Fruit fly (Drosophila melanogaster) whole organism, prepupa: ENCODE data around the gene CG15820.
A peak's percentile ranks its signal among the peaks of the same experiment; 100 is the strongest.

Experiments
- CG10631 ChIP-seq: fragments of 200-800 bp; sonication (Bioruptor generic); optimal IDR thresholded peaks from 2 replicates; lab custom pipeline; 2016; ENCODE audit warnings: missing biosample characterization, missing genetic modification characterization
- CG11294 ChIP-seq: fragments of 200-800 bp; sonication (Bioruptor generic); IDR thresholded peaks from 2 replicates; pipeline ENCODE4 v1.3.6; 2022; ENCODE audit warnings: missing biosample characterization, missing genetic modification characterization
- CG11762 ChIP-seq: fragments of 200-800 bp; sonication (Bioruptor generic); optimal IDR thresholded peaks from 3 replicates; lab custom pipeline; 2016; ENCODE audit warnings: missing biosample characterization, missing genetic modification characterization; ENCODE audit not compliant: insufficient read depth
- CG15336 ChIP-seq: fragments of 200-800 bp; sonication (Bioruptor generic); IDR thresholded peaks from 2 replicates; pipeline ENCODE4 v1.3.6; 2022; ENCODE audit warnings: missing biosample characterization, missing genetic modification characterization
- CG16779 ChIP-seq: fragments of 200-800 bp; sonication (Bioruptor generic); optimal IDR thresholded peaks from 3 replicates; lab custom pipeline; 2017; ENCODE audit warnings: missing biosample characterization, mild to moderate bottlenecking, missing genetic modification characterization
- CG3032 ChIP-seq: fragments of 200-800 bp; optimal IDR thresholded peaks from 2 replicates; lab custom pipeline; 2019; ENCODE audit warnings: missing biosample characterization, mild to moderate bottlenecking, missing genetic modification characterization, moderate library complexity
- CG31627 ChIP-seq: fragments of 200-800 bp; sonication (Bioruptor generic); optimal IDR thresholded peaks from 3 replicates; lab custom pipeline; 2016; ENCODE audit warnings: missing biosample characterization, missing genetic modification characterization
- CG32006 ChIP-seq: fragments of 200-800 bp; sonication (Bioruptor generic); optimal IDR thresholded peaks from 3 replicates; lab custom pipeline; 2017; ENCODE audit warnings: missing biosample characterization, mild to moderate bottlenecking, missing genetic modification characterization
- CG34406 ChIP-seq: fragments of 200-800 bp; sonication (Bioruptor generic); optimal IDR thresholded peaks from 3 replicates; lab custom pipeline; 2016; ENCODE audit warnings: missing biosample characterization, missing genetic modification characterization
- CG3919 ChIP-seq: fragments of 200-800 bp; sonication (Bioruptor generic); optimal IDR thresholded peaks from 3 replicates; lab custom pipeline; 2016; ENCODE audit warnings: missing biosample characterization, missing genetic modification characterization
- CG4318 ChIP-seq: fragments of 200-800 bp; sonication (Bioruptor generic); optimal IDR thresholded peaks from 3 replicates; lab custom pipeline; 2017; ENCODE audit warnings: missing biosample characterization, mild to moderate bottlenecking, missing genetic modification characterization
- CG6163 ChIP-seq: fragments of 200-800 bp; sonication (Bioruptor generic); IDR thresholded peaks from 3 replicates; pipeline ENCODE4 v1.3.6; 2022; ENCODE audit warnings: missing biosample characterization, missing genetic modification characterization
- CG6276 ChIP-seq: fragments of 200-800 bp; sonication (Bioruptor generic); optimal IDR thresholded peaks from 2 replicates; lab custom pipeline; 2017; ENCODE audit warnings: missing biosample characterization, mild to moderate bottlenecking, missing genetic modification characterization
- CG6792 ChIP-seq: fragments of 200-800 bp; sonication (Bioruptor generic); optimal IDR thresholded peaks from 3 replicates; lab custom pipeline; 2016; ENCODE audit warnings: missing biosample characterization, missing genetic modification characterization
- CG6808 ChIP-seq: fragments of 200-800 bp; sonication (Bioruptor generic); optimal IDR thresholded peaks from 3 replicates; lab custom pipeline; 2017; ENCODE audit warnings: missing biosample characterization, missing genetic modification characterization, mild to moderate bottlenecking, moderate library complexity, missing genetic modification reagents
- CG6854 ChIP-seq: fragments of 200-800 bp; sonication (Bioruptor generic); optimal IDR thresholded peaks from 2 replicates; lab custom pipeline; 2017; ENCODE audit warnings: missing biosample characterization, mild to moderate bottlenecking, missing genetic modification characterization
- CG7368 ChIP-seq: fragments of 200-800 bp; sonication (Bioruptor generic); optimal IDR thresholded peaks from 3 replicates; lab custom pipeline; 2016; ENCODE audit warnings: missing biosample characterization, missing genetic modification characterization
- CG8119 ChIP-seq: fragments of 200-800 bp; sonication (Bioruptor generic); IDR thresholded peaks from 3 replicates; pipeline ENCODE4 v1.3.6; 2022; ENCODE audit warnings: missing biosample characterization, missing genetic modification characterization
- CG8319 ChIP-seq: fragments of 200-800 bp; sonication (Bioruptor generic); optimal IDR thresholded peaks from 3 replicates; lab custom pipeline; 2016; ENCODE audit warnings: missing biosample characterization, missing genetic modification characterization
- CG9139 ChIP-seq: fragments of 200-800 bp; sonication (Bioruptor generic); optimal IDR thresholded peaks from 3 replicates; lab custom pipeline; 2017; ENCODE audit warnings: missing biosample characterization, mild to moderate bottlenecking, missing genetic modification characterization
- Eip75B ChIP-seq: fragments of 200-800 bp; sonication (Bioruptor generic); optimal IDR thresholded peaks from 3 replicates; lab custom pipeline; 2016; ENCODE audit warnings: missing biosample characterization, missing genetic modification characterization
- Eip93F ChIP-seq: fragments of 200-800 bp; sonication (Bioruptor generic); optimal IDR thresholded peaks from 2 replicates; lab custom pipeline; 2016; ENCODE audit warnings: missing biosample characterization, mild to moderate bottlenecking, missing genetic modification characterization
- Ets96B ChIP-seq: fragments of 200-800 bp; optimal IDR thresholded peaks from 2 replicates; lab custom pipeline; 2019; ENCODE audit warnings: missing biosample characterization, mild to moderate bottlenecking, missing genetic modification characterization, moderate library complexity
- Hr39 ChIP-seq: fragments of 200-800 bp; sonication (Bioruptor generic); optimal IDR thresholded peaks from 2 replicates; lab custom pipeline; 2016; ENCODE audit warnings: missing biosample characterization, missing genetic modification characterization
- Hr4 ChIP-seq: fragments of 200-800 bp; sonication (Bioruptor generic); optimal IDR thresholded peaks from 3 replicates; lab custom pipeline; 2016; ENCODE audit warnings: missing biosample characterization, missing genetic modification characterization
- Lpt ChIP-seq: fragments of 200-800 bp; sonication (Bioruptor generic); optimal IDR thresholded peaks from 3 replicates; lab custom pipeline; 2016; ENCODE audit warnings: missing biosample characterization, missing genetic modification characterization
- Met ChIP-seq: fragments of 200-800 bp; sonication (Bioruptor generic); optimal IDR thresholded peaks from 3 replicates; lab custom pipeline; 2016; ENCODE audit warnings: missing biosample characterization, missing genetic modification characterization
- OdsH ChIP-seq: fragments of 200-800 bp; sonication (Bioruptor generic); optimal IDR thresholded peaks from 3 replicates; lab custom pipeline; 2016; ENCODE audit warnings: missing biosample characterization, missing genetic modification characterization
- Smox ChIP-seq: fragments of 200-800 bp; sonication (Bioruptor generic); optimal IDR thresholded peaks from 3 replicates; lab custom pipeline; 2016; ENCODE audit warnings: missing biosample characterization, missing genetic modification characterization
- Sox15 ChIP-seq: fragments of 200-800 bp; sonication (Bioruptor generic); optimal IDR thresholded peaks from 3 replicates; lab custom pipeline; 2016; ENCODE audit warnings: missing biosample characterization, missing genetic modification characterization
- achi ChIP-seq: fragments of 200-800 bp; sonication (Bioruptor generic); optimal IDR thresholded peaks from 3 replicates; lab custom pipeline; 2016; ENCODE audit warnings: missing biosample characterization, missing genetic modification characterization
- cyc ChIP-seq: fragments of 200-800 bp; sonication (Bioruptor generic); optimal IDR thresholded peaks from 3 replicates; lab custom pipeline; 2016; ENCODE audit warnings: missing biosample characterization, missing genetic modification characterization
- dac ChIP-seq: fragments of 200-800 bp; sonication (Bioruptor generic); optimal IDR thresholded peaks from 2 replicates; lab custom pipeline; 2017; ENCODE audit warnings: missing biosample characterization, mild to moderate bottlenecking, missing genetic modification characterization
- dsx ChIP-seq: fragments of 200-800 bp; optimal IDR thresholded peaks from 3 replicates; lab custom pipeline; 2019; ENCODE audit warnings: missing biosample characterization, mild to moderate bottlenecking, missing genetic modification characterization, moderate library complexity; ENCODE audit not compliant: poor library complexity, severe bottlenecking
- fd85E ChIP-seq: fragments of 200-800 bp; sonication (Bioruptor generic); optimal IDR thresholded peaks from 3 replicates; lab custom pipeline; 2016; ENCODE audit warnings: missing biosample characterization, missing genetic modification characterization
- fkh ChIP-seq: fragments of 200-800 bp; sonication (Bioruptor generic); optimal IDR thresholded peaks from 3 replicates; lab custom pipeline; 2017; ENCODE audit warnings: missing biosample characterization, mild to moderate bottlenecking, missing genetic modification characterization, moderate library complexity
- lz ChIP-seq: fragments of 200-800 bp; sonication (Bioruptor generic); optimal IDR thresholded peaks from 3 replicates; lab custom pipeline; 2016; ENCODE audit warnings: missing biosample characterization, missing genetic modification characterization
- pdm3 ChIP-seq: fragments of 200-800 bp; sonication (Bioruptor generic); optimal IDR thresholded peaks from 3 replicates; lab custom pipeline; 2016; ENCODE audit warnings: missing biosample characterization, missing genetic modification characterization
- salr ChIP-seq, 2 experiments: fragments of 200-800 bp; sonication (Bioruptor generic); optimal IDR thresholded peaks; 3 replicates each; lab custom pipeline; 2016 to 2018; ENCODE audit warnings: missing biosample characterization in 2 of 2, missing genetic modification characterization in 2 of 2, mild to moderate bottlenecking in 1 of 2
- spab ChIP-seq: fragments of 200-800 bp; sonication (Bioruptor generic); optimal IDR thresholded peaks from 2 replicates; lab custom pipeline; 2017; ENCODE audit warnings: missing biosample characterization, mild to moderate bottlenecking, missing genetic modification characterization, missing genetic modification reagents
- svp ChIP-seq: fragments of 200-800 bp; sonication (Bioruptor generic); peaks from one replicate; lab custom pipeline; 2016; ENCODE audit warnings: missing biosample characterization, missing genetic modification characterization
- topi ChIP-seq: fragments of 200-800 bp; sonication (Bioruptor generic); optimal IDR thresholded peaks from 3 replicates; lab custom pipeline; 2016; ENCODE audit warnings: missing biosample characterization, missing genetic modification characterization
- vri ChIP-seq: fragments of 200-800 bp; sonication (Bioruptor generic); optimal IDR thresholded peaks from 3 replicates; lab custom pipeline; 2016; ENCODE audit warnings: missing biosample characterization, mild to moderate bottlenecking, missing genetic modification characterization

Gene CG15820

DNA sequence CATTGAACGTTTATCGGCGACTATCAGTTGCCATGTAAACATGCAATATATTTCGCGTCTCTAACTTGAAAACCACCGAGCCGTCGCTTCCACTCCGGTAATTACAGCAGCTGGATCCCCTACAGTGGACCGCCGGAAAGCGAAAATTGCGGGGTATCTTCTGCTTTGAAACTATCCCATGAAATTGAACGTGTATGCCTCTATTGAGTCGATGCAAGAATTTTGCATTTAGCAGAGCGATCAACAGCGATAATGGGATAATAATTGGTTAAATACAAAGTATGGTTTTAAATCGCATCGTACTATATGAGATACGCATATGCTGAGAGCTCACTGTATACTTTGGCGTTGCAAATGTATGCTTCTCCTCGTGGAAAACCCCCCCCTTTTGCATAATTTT is 29.1 kb downstream of the CG15820 start (continued):
- TF ChIP-seq Ets96B (tag; lab: Kevin White, UChicago) = no peak
- no peak for TF ChIP-seq achi (GFP tag; lab: Kevin White, UChicago)
- peak; percentile 33 for TF ChIP-seq dsx (GFP tag; lab: Kevin White, UChicago)
- TF ChIP-seq CG7368 = no peak
- TF ChIP-seq CG3919 (GFP tag; lab: Kevin White, UChicago) = no peak
- no peak for TF ChIP-seq Met (GFP tag; lab: Kevin White, UChicago)
- TF ChIP-seq Smox (GFP tag; lab: Kevin White, UChicago) = no peak
- TF ChIP-seq svp (GFP tag; lab: Kevin White, UChicago) = no peak
- no peak for TF ChIP-seq CG34406
- TF ChIP-seq CG6792 (GFP tag; lab: Kevin White, UChicago) = no peak
- peak; percentile 68 for TF ChIP-seq Hr4 (GFP tag; lab: Kevin White, UChicago)
- TF ChIP-seq salr (GFP tag; optimal IDR thresholded peaks at IDR 0.05; lab: Kevin White, UChicago) = no peak
- no peak for TF ChIP-seq CG3032
- no peak for TF ChIP-seq CG6854 (GFP tag; lab: Kevin White, UChicago)
- TF ChIP-seq dac (GFP tag; lab: Kevin White, UChicago) = peak; percentile 49
- TF ChIP-seq CG11762 (GFP tag; lab: Kevin White, UChicago) = no peak
- peak; percentile 75 for TF ChIP-seq CG32006
- no peak for TF ChIP-seq fd85E (GFP tag; lab: Kevin White, UChicago)
- no peak for TF ChIP-seq topi
- TF ChIP-seq vri = no peak
- no peak for TF ChIP-seq cyc (GFP tag; lab: Kevin White, UChicago)
- TF ChIP-seq Hr39 = no peak
- no peak for TF ChIP-seq CG10631 (GFP tag; lab: Kevin White, UChicago)
- no peak for TF ChIP-seq spab (GFP tag; lab: Kevin White, UChicago)

DNA sequence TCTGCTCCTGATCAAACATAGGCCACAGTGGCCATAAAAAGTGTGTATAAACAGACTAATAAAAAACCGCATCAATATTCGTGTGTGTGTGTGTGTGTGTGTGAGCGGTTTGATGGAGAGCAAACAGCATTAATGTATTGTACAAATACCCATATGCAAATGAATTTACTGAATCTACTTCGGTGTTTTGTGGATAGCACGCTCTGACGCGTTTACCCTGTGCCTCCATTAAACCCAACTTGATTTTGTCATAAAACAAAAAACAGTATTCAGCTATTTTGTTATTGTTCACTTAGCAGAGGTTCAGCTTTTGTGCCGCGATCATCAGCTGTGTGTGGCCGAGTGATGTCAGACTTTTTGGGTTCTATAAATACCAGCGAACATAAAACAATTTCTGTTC is 29.8 kb downstream of the CG15820 start:
- TF ChIP-seq fkh (GFP tag; lab: Kevin White, UChicago) (no peak), Hr4 (GFP tag; lab: Kevin White, UChicago) (no peak), CG6808 (GFP tag; lab: Kevin White, UChicago) (no peak), Lpt (no peak), Eip93F (GFP tag; lab: Kevin White, UChicago) (no peak), CG4318 (GFP tag; lab: Kevin White, UChicago) (no peak), CG6792 (GFP tag; lab: Kevin White, UChicago) (no peak), CG7368 (no peak), CG6163 (GFP tag; lab: Robert Waterston, UW) (no peak), OdsH (GFP tag; lab: Kevin White, UChicago) (no peak), pdm3 (GFP tag; lab: Kevin White, UChicago) (no peak), CG11294 (GFP tag; lab: Robert Waterston, UW) (no peak)

DNA sequence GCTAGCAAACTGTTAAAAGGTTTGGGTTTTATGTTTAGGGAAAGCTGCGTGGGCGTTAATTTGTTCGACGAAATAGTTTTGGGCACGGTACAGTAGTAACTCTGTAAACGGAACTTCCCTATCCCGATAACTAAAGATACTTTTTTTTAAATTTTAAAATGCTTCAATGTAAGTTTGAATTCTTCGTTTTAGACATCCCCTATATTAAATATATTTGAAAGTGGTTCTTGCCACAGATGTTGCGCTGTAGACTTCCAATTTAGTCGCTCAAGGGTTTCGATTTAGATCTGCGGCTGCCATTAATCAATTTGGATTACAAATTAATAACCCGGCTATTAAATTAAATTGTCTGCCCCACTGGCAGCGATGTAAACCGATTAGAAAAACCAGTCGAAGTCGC is 31.7 kb downstream of the CG15820 start:
- TF ChIP-seq topi = no peak
- no peak for TF ChIP-seq cyc (GFP tag; lab: Kevin White, UChicago)
- no peak for TF ChIP-seq CG3919 (GFP tag; lab: Kevin White, UChicago)
- no peak for TF ChIP-seq Sox15 (GFP tag; lab: Kevin White, UChicago)
- TF ChIP-seq svp (GFP tag; lab: Kevin White, UChicago) = no peak
- no peak for TF ChIP-seq CG16779 (tag; lab: Kevin White, UChicago)
- no peak for TF ChIP-seq CG31627 (GFP tag; lab: Kevin White, UChicago)
- no peak for TF ChIP-seq CG15336 (GFP tag; lab: Robert Waterston, UW)
- no peak for TF ChIP-seq CG9139 (GFP tag; lab: Kevin White, UChicago)
- TF ChIP-seq CG8119 = no peak
- TF ChIP-seq achi (GFP tag; lab: Kevin White, UChicago) = no peak
- no peak for TF ChIP-seq CG8319 (GFP tag; lab: Kevin White, UChicago)
- no peak for TF ChIP-seq lz (GFP tag; lab: Kevin White, UChicago)
- TF ChIP-seq Eip75B (GFP tag; lab: Kevin White, UChicago) = no peak
- TF ChIP-seq CG6276 = no peak
- TF ChIP-seq pdm3 (GFP tag; lab: Kevin White, UChicago) = no peak
- TF ChIP-seq Eip93F (GFP tag; lab: Kevin White, UChicago) = no peak
